Fruit fly (Drosophila melanogaster): ENCODE results near the gene CG1275.

Gene CG1275

DNA sequence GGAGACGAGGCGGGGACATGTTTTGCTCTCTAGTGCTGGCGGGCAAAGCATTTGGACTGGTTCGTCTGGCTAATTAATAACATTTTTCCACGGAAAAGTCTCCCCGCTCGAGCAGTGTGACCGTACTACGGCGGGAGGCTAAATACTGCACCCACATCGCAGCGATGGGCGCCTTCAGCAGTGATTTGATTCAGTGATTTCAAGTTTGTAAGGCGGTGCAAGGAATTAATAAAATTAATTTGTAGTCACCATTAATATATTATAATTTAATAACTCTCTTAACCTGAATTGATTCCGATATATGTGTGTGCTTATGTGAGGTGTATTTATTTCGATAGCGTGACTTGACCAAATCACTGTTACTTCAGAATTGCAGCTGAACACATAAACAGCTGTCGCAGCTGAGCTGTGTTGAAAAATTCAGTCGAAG lies 5.3 kb upstream of the CG1275 start, which contains the start of the genes oxt and CG13807 (continued):
- TF ChIP-seq CG2202 (tag; optimal IDR thresholded peaks at IDR 0.05) (peak; percentile 65), sqz (GFP tag; optimal IDR thresholded peaks at IDR 0.05) (no peak), H2.0 (GFP tag; IDR thresholded peaks at IDR 0.05) (peak; percentile 92), Blimp-1 (GFP tag; optimal IDR thresholded peaks at IDR 0.05) (peak; percentile 76), CG6689 (GFP tag; IDR thresholded peaks at IDR 0.05) (peak; percentile 93), Hmr (GFP tag; optimal IDR thresholded peaks at IDR 0.05) (peak; percentile 89), Asciz (GFP tag; optimal IDR thresholded peaks at IDR 0.05) (peak; percentile 70), Nf-YA (GFP tag; IDR thresholded peaks at IDR 0.05) (peak; percentile 81), CG9609 (GFP tag; optimal IDR thresholded peaks at IDR 0.05) (peak; percentile 59), CG3838 (GFP tag; optimal IDR thresholded peaks at IDR 0.05) (no peak), CG12104 (GFP tag; optimal IDR thresholded peaks at IDR 0.05) (peak; percentile 80), CG4282 (GFP tag; optimal IDR thresholded peaks at IDR 0.05) (no peak), grau (tag; optimal IDR thresholded peaks at IDR 0.05) (peak; percentile 89), unpg (GFP tag; optimal IDR thresholded peaks at IDR 0.05) (peak; percentile 91), Fer3 (tag; optimal IDR thresholded peaks at IDR 0.05) (peak; percentile 87), CG17612 (GFP tag; IDR thresholded peaks at IDR 0.05) (peak; percentile 70), corto (GFP tag; optimal IDR thresholded peaks at IDR 0.05) (no peak), sima (GFP tag; optimal IDR thresholded peaks at IDR 0.05) (no peak), CG2199 (GFP tag; IDR thresholded peaks at IDR 0.05) (peak; percentile 88), Rx (GFP tag; IDR thresholded peaks at IDR 0.05) (peak; percentile 80), bowl (GFP tag; IDR thresholded peaks at IDR 0.05) (no peak; the same call in 1 of the 2 replicates), Jarid2 (GFP tag; optimal IDR thresholded peaks at IDR 0.05) (peak; percentile 55), Ravus (GFP tag; IDR thresholded peaks at IDR 0.05) (peak; percentile 54), CG4424 (GFP tag; optimal IDR thresholded peaks at IDR 0.05) (peak; percentile 89), CG10267 (tag; optimal IDR thresholded peaks at IDR 0.05) (peak; percentile 90), Hr51 (GFP tag; optimal IDR thresholded peaks at IDR 0.05) (peak; percentile 67 to 89), eve (GFP tag; optimal IDR thresholded peaks at IDR 0.05) (no peak), Gug (GFP tag; IDR thresholded peaks at IDR 0.05) (peak; percentile 91), CG3847 (GFP tag; IDR thresholded peaks at IDR 0.05) (peak; percentile 83), emc (GFP tag; optimal IDR thresholded peaks at IDR 0.05) (peak; percentile 0), da (GFP tag; optimal IDR thresholded peaks at IDR 0.05) (peak; percentile 30), hth (optimal IDR thresholded peaks at IDR 0.05) (no peak), HHEX (GFP tag; optimal IDR thresholded peaks at IDR 0.05) (peak; percentile 87), Nf-YB (GFP tag; optimal IDR thresholded peaks at IDR 0.05) (peak; percentile 66), zen2 (GFP tag; IDR thresholded peaks at IDR 0.05; ENCODE audit: partially characterized antibody) (no peak), unc-4 (GFP tag; IDR thresholded peaks at IDR 0.05; ENCODE audit: partially characterized antibody) (peak; percentile 36; the same call in 1 of the 2 replicates), Abd-B (GFP tag; optimal IDR thresholded peaks at IDR 0.05) (peak; percentile 88), CG11247 (GFP tag; IDR thresholded peaks at IDR 0.05) (peak; percentile 88), Side (GFP tag; optimal IDR thresholded peaks at IDR 0.05) (peak; percentile 47), wdn (GFP tag; IDR thresholded peaks at IDR 0.05) (peak; percentile 80), CG11398 (GFP tag; optimal IDR thresholded peaks at IDR 0.05) (no peak), Dll (GFP tag; IDR thresholded peaks at IDR 0.05; ENCODE audit: partially characterized antibody) (0 out of 4 replicates have a peak, but pooled peaks have one; percentile 41), Chrac-16 (GFP tag; optimal IDR thresholded peaks at IDR 0.05) (peak; percentile 92), ci (GFP tag; IDR thresholded peaks at IDR 0.05) (peak; percentile 94), MTF-1 (GFP tag; optimal IDR thresholded peaks at IDR 0.05; ENCODE audit: borderline replicate concordance) (peak; percentile 30), CG8388 (GFP tag; optimal IDR thresholded peaks at IDR 0.05) (peak; percentile 83), CG11085 (GFP tag; IDR thresholded peaks at IDR 0.05) (peak; percentile 85), nmo (GFP tag; optimal IDR thresholded peaks at IDR 0.05) (peak; percentile 95), CG1832 (GFP tag; optimal IDR thresholded peaks at IDR 0.05) (no peak), Dad (GFP tag; optimal IDR thresholded peaks at IDR 0.05) (peak; percentile 39), CG32767 (GFP tag; IDR thresholded peaks at IDR 0.05) (peak; percentile 89)
